In genomic region chrX:8285052-8285451, dm6 we compare ENCODE assay signal across 2 fruit fly cellular contexts.
TF ChIP-seq lines count a peak whose summit lies in the region.

No protein-coding gene starts in this region.

- no peak for TF ChIP-seq CTCF in whole organism, embryonic (GFP tag; optimal IDR thresholded peaks at IDR 0.05; lab: Kevin White, UChicago)

TF ChIP-seq in whole organism, embryonic, 481 proteins besides CTCF, POLR2A, EP300 and RAD21:
- TF ChIP-seq otp (GFP tag; IDR thresholded peaks at IDR 0.05; lab: Robert Waterston, UW) (no peak), Oaz (GFP tag; IDR thresholded peaks at IDR 0.05; lab: Robert Waterston, UW) (no peak), CG4707 (GFP tag; optimal IDR thresholded peaks at IDR 0.05; lab: Kevin White, UChicago) (no peak), sens (GFP tag; lab: Kevin White, UChicago) (peak; percentile 61), CG2129 (GFP tag; IDR thresholded peaks at IDR 0.05; lab: Robert Waterston, UW; ENCODE audit: partially characterized antibody) (no peak)
TF ChIP-seq in whole organism, embryonic: peak in this region for 1.

TF ChIP-seq in whole organism, wandering third instar larva, 38 proteins besides CTCF, POLR2A, EP300 and RAD21:
- TF ChIP-seq Dfd (GFP tag; optimal IDR thresholded peaks at IDR 0.05; lab: Kevin White, UChicago) (peak; percentile 82), rgr (GFP tag; optimal IDR thresholded peaks at IDR 0.05; lab: Kevin White, UChicago) (no peak)

Comparison
In these comparisons a context has a peak if more than half of its experiments do, and no peak if none do; other contexts are left out.
1. Of the 10 proteins assayed by ChIP-seq in both whole organism, embryonic and whole organism, wandering third instar larva: peak only in whole organism, embryonic: none; only in whole organism, wandering third instar larva: Dfd; in both: none; in neither: 9.